Worm (Caenorhabditis elegans) whole organism, L2 larva: Measurements from ENCODE around the gene F09F9.1.

ENCODE experiments used
- ama-1 ChIP-seq: fragments of 150-350 bp; optimal IDR thresholded peaks from 2 replicates; lab custom pipeline; 2018; ENCODE audit warnings: inconsistent platforms
- ceh-16 ChIP-seq: fragments of 150-350 bp; optimal IDR thresholded peaks from 2 replicates; lab custom pipeline; 2014; ENCODE audit warnings: missing biosample characterization, missing genetic modification characterization
- lin-13 ChIP-seq: fragments of 150-350 bp; optimal IDR thresholded peaks from 2 replicates; lab custom pipeline; 2014; ENCODE audit warnings: missing biosample characterization, missing genetic modification reagents, missing genetic modification characterization
- lin-39 ChIP-seq: fragments of 150-350 bp; optimal IDR thresholded peaks from 2 replicates; lab custom pipeline; 2014; ENCODE audit warnings: missing biosample characterization, missing genetic modification reagents, missing genetic modification characterization
- nhr-77 ChIP-seq: fragments of 150-350 bp; optimal IDR thresholded peaks from 2 replicates; lab custom pipeline; 2014; ENCODE audit warnings: missing biosample characterization, missing genetic modification characterization

- TF ChIP-seq nhr-77 (tag; lab: Kevin White, UChicago) (peak; percentile 2), lin-39 (tag; lab: Kevin White, UChicago) (no peak), ama-1 (peak; percentile 87), ceh-16 (tag; lab: Kevin White, UChicago) (no peak), lin-13 (GFP tag; lab: Kevin White, UChicago) (peak; percentile 46)
These were observed 30.1 kb downstream of the F09F9.1 start for ce11 chrX:4145051-4145826.
